Fruit fly (Drosophila melanogaster): Measurements from ENCODE around the gene CNMa.

dm6 chr3L:1876215-1876625, 20.8 kb upstream of the CNMa start, which contains the start of gene dre4:
- TF ChIP-seq Myc (optimal IDR thresholded peaks at IDR 0.05) (no peak), Sin3A (optimal IDR thresholded peaks at IDR 0.05) (no peak), ttk (optimal IDR thresholded peaks at IDR 0.05) (no peak), h (optimal IDR thresholded peaks at IDR 0.05) (no peak), psq (optimal IDR thresholded peaks at IDR 0.05) (no peak), insv (optimal IDR thresholded peaks at IDR 0.05) (no peak)
